Worm (Caenorhabditis elegans) whole organism, young adult: Measurements from ENCODE around the gene btb-18.
A peak's percentile ranks its signal among the peaks of the same experiment; 100 is the strongest.

Experiments used
- D2030.7 ChIP-seq: fragments of 200-800 bp; sonication (Bioruptor generic); IDR thresholded peaks from 2 replicates; pipeline ENCODE4 v1.3.6; 2022; ENCODE audit warnings: missing genetic modification reagents, missing genetic modification characterization, missing compliant biosample characterization
- F37B4.10 ChIP-seq: fragments of 200-800 bp; sonication (Bioruptor generic); IDR thresholded peaks from 2 replicates; pipeline ENCODE4 v1.3.6; 2022; ENCODE audit warnings: missing genetic modification characterization, missing compliant biosample characterization
- F49E8.2 ChIP-seq: sonication (generic microtip); optimal IDR thresholded peaks from 3 replicates; lab custom pipeline; 2017; ENCODE audit warnings: missing genetic modification characterization, mild to moderate bottlenecking, missing compliant biosample characterization, antibody characterized with exemption, moderate library complexity; ENCODE audit not compliant: insufficient read depth
- F55B11.4 ChIP-seq: sonication (generic microtip); optimal IDR thresholded peaks from 2 replicates; lab custom pipeline; 2016; ENCODE audit warnings: missing compliant biosample characterization, missing genetic modification characterization, borderline replicate concordance; ENCODE audit not compliant: insufficient read depth
- K12H6.12 ChIP-seq: fragments of 200-800 bp; sonication (Bioruptor generic); optimal IDR thresholded peaks from 2 replicates; lab custom pipeline; 2018; ENCODE audit warnings: mild to moderate bottlenecking, missing genetic modification characterization, missing compliant biosample characterization
- ama-1 ChIP-seq, 3 experiments: fragments of 150-350 bp in 1 of 3; sonication (generic microtip) in 2 of 3; optimal IDR thresholded peaks; 2 replicates each; lab custom pipeline; 2014 to 2018; ENCODE audit warnings: missing biosample characterization in 2 of 3, missing genetic modification characterization in 2 of 3, missing genetic modification reagents in 2 of 3
- aptf-2 ChIP-seq: fragments of 200-800 bp; sonication (Bioruptor generic); conservative IDR thresholded peaks from 2 replicates; pipeline ENCODE4 v1.3.6; 2022; ENCODE audit warnings: missing genetic modification reagents, missing genetic modification characterization, missing compliant biosample characterization
- cebp-2 ChIP-seq: fragments of 200-800 bp; sonication (Bioruptor generic); IDR thresholded peaks from 2 replicates; pipeline ENCODE4 v1.3.6; 2022; ENCODE audit warnings: missing genetic modification characterization, missing compliant biosample characterization
- ceh-27 ChIP-seq: fragments of 200-800 bp; sonication (Bioruptor generic); optimal IDR thresholded peaks from 2 replicates; lab custom pipeline; 2018; ENCODE audit warnings: mild to moderate bottlenecking, missing genetic modification characterization, moderate library complexity, missing compliant biosample characterization
- die-1 ChIP-seq: sonication (generic microtip); optimal IDR thresholded peaks from 2 replicates; lab custom pipeline; 2016; ENCODE audit warnings: missing genotype, mild to moderate bottlenecking, missing genetic modification characterization, missing compliant biosample characterization
- dox-1 ChIP-seq: fragments of 200-800 bp; sonication (Bioruptor generic); IDR thresholded peaks from 2 replicates; pipeline ENCODE4 v1.3.6; 2022; ENCODE audit warnings: missing genetic modification reagents, missing genetic modification characterization, missing compliant biosample characterization
- efl-1 ChIP-seq: fragments of 150-350 bp; optimal IDR thresholded peaks from 2 replicates; lab custom pipeline; 2014; ENCODE audit warnings: missing biosample characterization, missing genetic modification reagents, missing genetic modification characterization
- egl-44 ChIP-seq: fragments of 200-800 bp; sonication (Bioruptor generic); IDR thresholded peaks from 2 replicates; pipeline ENCODE4 v1.3.6; 2022; ENCODE audit warnings: missing genetic modification reagents, missing genetic modification characterization, missing compliant biosample characterization
- ekl-4 ChIP-seq: fragments of 200-800 bp; sonication (Bioruptor generic); IDR thresholded peaks from 2 replicates; pipeline ENCODE4 v1.3.6; 2022; ENCODE audit warnings: missing genetic modification reagents, missing genetic modification characterization, missing compliant biosample characterization
- ets-4 ChIP-seq: fragments of 200-800 bp; sonication (Bioruptor generic); optimal IDR thresholded peaks from 2 replicates; lab custom pipeline; 2018; ENCODE audit warnings: mild to moderate bottlenecking, missing genetic modification characterization, missing compliant biosample characterization
- hsf-1 ChIP-seq: fragments of 200-800 bp; sonication (Bioruptor generic); IDR thresholded peaks from 2 replicates; pipeline ENCODE4 v1.3.6; 2022; ENCODE audit warnings: missing genetic modification reagents, missing genetic modification characterization, missing compliant biosample characterization
- lin-40 ChIP-seq: sonication (generic microtip); optimal IDR thresholded peaks from 2 replicates; lab custom pipeline; 2016; ENCODE audit warnings: missing genetic modification characterization, mild to moderate bottlenecking, missing compliant biosample characterization, missing genotype, missing genetic modification reagents
- mcd-1 ChIP-seq: fragments of 200-800 bp; sonication (Bioruptor generic); IDR thresholded peaks from 2 replicates; pipeline ENCODE4 v1.3.6; 2022; ENCODE audit warnings: missing genetic modification reagents, missing genetic modification characterization, missing compliant biosample characterization
- rpc-1 ChIP-seq, 2 experiments: fragments of 150-350 bp in 1 of 2; sonication (generic microtip) in 1 of 2; optimal IDR thresholded peaks; 2 replicates each; lab custom pipeline; 2014 to 2018; ENCODE audit warnings: missing biosample characterization in 1 of 2, missing genetic modification characterization in 1 of 2, missing genetic modification reagents in 1 of 2, missing genotype in 1 of 2

The btb-18 gene

DNA sequence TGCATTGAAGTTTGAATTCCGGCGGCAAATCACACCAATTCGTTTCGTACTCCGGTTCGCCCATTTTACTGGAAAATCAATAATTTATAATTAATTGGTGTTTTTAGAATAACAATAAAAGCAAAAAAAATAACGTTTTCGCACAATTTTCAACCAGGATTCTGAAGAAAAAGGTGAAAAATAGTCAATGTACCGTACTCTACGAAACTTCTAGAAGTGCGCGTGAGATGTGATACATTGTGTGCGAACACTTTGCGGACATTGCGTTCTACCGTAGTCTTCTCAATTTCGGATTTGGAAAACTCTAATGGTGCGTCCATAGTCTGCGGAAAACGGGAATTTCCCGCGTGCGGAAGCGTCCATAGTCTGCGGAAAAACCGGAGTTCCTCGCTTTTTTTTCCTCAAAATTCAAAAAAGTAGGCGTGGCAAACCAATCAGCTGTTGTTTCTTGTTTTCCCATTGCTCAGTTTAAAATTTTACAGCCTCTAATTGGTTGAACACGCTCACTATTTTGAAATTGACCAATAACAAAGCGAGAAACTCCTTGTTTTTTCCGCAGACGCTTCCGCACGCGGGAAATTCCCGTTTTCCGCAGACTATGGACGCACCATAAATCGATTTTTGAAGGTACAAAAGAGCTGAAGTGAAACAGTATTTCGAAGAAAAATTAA, 50.1 kb downstream of the btb-18 start, which contains the start of the genes F14D2.14 and bath-29 (continued):
- no peak for TF ChIP-seq ceh-27 (GFP tag; lab: Kevin White, UChicago)
- TF ChIP-seq efl-1 = peak; percentile 0
- no peak for TF ChIP-seq die-1 (tag; lab: Kevin White, UChicago)
- TF ChIP-seq ekl-4 = 0 out of 2 replicates have a peak, but pooled peaks have one; percentile 23
- 0 out of 2 replicates have a peak, but pooled peaks have one; percentile 15 for TF ChIP-seq mcd-1 (GFP tag; lab: Robert Waterston, UW)
- no peak for TF ChIP-seq ets-4
- peak; percentile 40; the same call in 1 of the 2 replicates for TF ChIP-seq dox-1 (GFP tag; lab: Robert Waterston, UW)
- no peak for TF ChIP-seq ama-1 (optimal IDR thresholded peaks at IDR 0.05; lab: Kevin White, UChicago)
- TF ChIP-seq ama-1 (GFP tag; optimal IDR thresholded peaks at IDR 0.05; lab: Kevin White, UChicago) = no peak
- no peak for TF ChIP-seq aptf-2
- no peak for TF ChIP-seq F49E8.2 (tag; lab: Kevin White, UChicago)
- peak; percentile 90 for TF ChIP-seq hsf-1
- no peak for TF ChIP-seq rpc-1 (optimal IDR thresholded peaks at IDR 0.05; lab: Kevin White, UChicago)
- no peak for TF ChIP-seq rpc-1 (tag; optimal IDR thresholded peaks at IDR 0.05; lab: Kevin White, UChicago)
- TF ChIP-seq K12H6.12 = no peak
- peak; percentile 51 for TF ChIP-seq D2030.7 (GFP tag; lab: Robert Waterston, UW)
- TF ChIP-seq F55B11.4 = no peak
- no peak for TF ChIP-seq cebp-2 (GFP tag; lab: Robert Waterston, UW)
- no peak for TF ChIP-seq egl-44 (GFP tag; lab: Robert Waterston, UW)
- no peak for TF ChIP-seq F37B4.10 (GFP tag; lab: Robert Waterston, UW)
- no peak for TF ChIP-seq lin-40 (tag; lab: Kevin White, UChicago)
